Worm (Caenorhabditis elegans) whole organism, L1 larva: ENCODE measurements around the gene M02D8.3.

Experiments
- ces-1 ChIP-seq: fragments of 150-350 bp; optimal IDR thresholded peaks from 2 replicates; lab custom pipeline; 2014; ENCODE audit warnings: missing biosample characterization, missing genetic modification reagents, missing genetic modification characterization
- fos-1 ChIP-seq: fragments of 150-350 bp; optimal IDR thresholded peaks from 2 replicates; lab custom pipeline; 2014; ENCODE audit warnings: missing biosample characterization, missing genetic modification characterization
- jun-1 ChIP-seq: fragments of 150-350 bp; optimal IDR thresholded peaks from 2 replicates; lab custom pipeline; 2014; ENCODE audit warnings: missing biosample characterization, missing genetic modification reagents, missing genetic modification characterization
- lin-39 ChIP-seq: fragments of 150-350 bp; optimal IDR thresholded peaks from 2 replicates; lab custom pipeline; 2014; ENCODE audit warnings: missing biosample characterization, missing genetic modification reagents, missing genetic modification characterization
- mep-1 ChIP-seq: fragments of 150-350 bp; optimal IDR thresholded peaks from 2 replicates; lab custom pipeline; 2014; ENCODE audit warnings: missing biosample characterization, missing genetic modification characterization
- nhr-11 ChIP-seq: fragments of 150-350 bp; optimal IDR thresholded peaks from 2 replicates; lab custom pipeline; 2014; ENCODE audit warnings: missing biosample characterization, missing genetic modification characterization
- nhr-19 ChIP-seq: fragments of 200-800 bp; sonication (Bioruptor generic); conservative IDR thresholded peaks from 2 replicates; pipeline ENCODE4 v1.3.6; 2022; ENCODE audit warnings: missing genetic modification characterization, missing compliant biosample characterization
- nhr-237 ChIP-seq: fragments of 150-350 bp; optimal IDR thresholded peaks from 2 replicates; lab custom pipeline; 2014; ENCODE audit warnings: missing biosample characterization, missing genetic modification characterization
- nhr-71 ChIP-seq: sonication (generic microtip); optimal IDR thresholded peaks from 2 replicates; lab custom pipeline; 2016; ENCODE audit warnings: mild to moderate bottlenecking, missing genetic modification characterization, moderate library complexity, missing compliant biosample characterization
- nhr-85 ChIP-seq: sonication (generic microtip); peaks from one replicate; lab custom pipeline; 2016; ENCODE audit warnings: missing genetic modification characterization, inconsistent platforms, missing compliant biosample characterization
- nhr-90 ChIP-seq: sonication (generic microtip); optimal IDR thresholded peaks from 2 replicates; lab custom pipeline; 2016; ENCODE audit warnings: mild to moderate bottlenecking, missing genetic modification characterization, missing compliant biosample characterization; ENCODE audit not compliant: poor library complexity
- skn-1 ChIP-seq: fragments of 150-350 bp; optimal IDR thresholded peaks from 2 replicates; lab custom pipeline; 2014; ENCODE audit warnings: missing biosample characterization, missing genetic modification characterization
- sox-4 ChIP-seq: sonication (generic microtip); optimal IDR thresholded peaks from 2 replicates; lab custom pipeline; 2016; ENCODE audit warnings: missing genetic modification characterization, missing compliant biosample characterization
- tlp-1 ChIP-seq: fragments of 150-350 bp; optimal IDR thresholded peaks from 2 replicates; lab custom pipeline; 2014; ENCODE audit warnings: missing biosample characterization, missing genetic modification characterization

- TF ChIP-seq nhr-19 (GFP tag; lab: Robert Waterston, UW) (no peak), jun-1 (tag; lab: Kevin White, UChicago) (no peak), sox-4 (tag; lab: Kevin White, UChicago) (no peak), mep-1 (tag; lab: Kevin White, UChicago) (no peak), nhr-71 (no peak), nhr-85 (tag; lab: Kevin White, UChicago) (peak; percentile 35), nhr-90 (tag; lab: Kevin White, UChicago) (no peak), ces-1 (no peak), skn-1 (no peak), nhr-237 (tag; lab: Kevin White, UChicago) (no peak), fos-1 (tag; lab: Kevin White, UChicago) (no peak), lin-39 (tag; lab: Kevin White, UChicago) (no peak), tlp-1 (tag; lab: Kevin White, UChicago) (no peak), nhr-11 (no peak)
Measured at ce11 chrX:8716822-8717221, 20.0 kb downstream of the M02D8.3 start, which contains the start of gene F53A9.7.
